Fruit fly (Drosophila melanogaster) whole organism, wandering third instar larva: ENCODE data around the gene CG7011.

Experiments
- Abd-B ChIP-seq: fragments of >200 bp; optimal IDR thresholded peaks from 2 replicates; lab custom pipeline; 2017; ENCODE audit warnings: missing biosample characterization, missing genetic modification characterization
- CG32264 ChIP-seq: fragments of 200-800 bp; sonication (Bioruptor generic); optimal IDR thresholded peaks from 2 replicates; lab custom pipeline; 2016; ENCODE audit warnings: missing biosample characterization, missing genetic modification characterization
- CG9705 ChIP-seq: fragments of 200-800 bp; sonication (Bioruptor generic); optimal IDR thresholded peaks from 2 replicates; lab custom pipeline; 2018; ENCODE audit warnings: missing biosample characterization, mild to moderate bottlenecking, missing genetic modification characterization
- CrebA ChIP-seq: fragments of 200-800 bp; sonication (Bioruptor generic); optimal IDR thresholded peaks from 2 replicates; lab custom pipeline; 2016; ENCODE audit warnings: missing biosample characterization, mild to moderate bottlenecking, missing genetic modification characterization, borderline replicate concordance
- Dfd ChIP-seq: fragments of >200 bp; optimal IDR thresholded peaks from 2 replicates; lab custom pipeline; 2017; ENCODE audit warnings: missing biosample characterization, missing genetic modification characterization
- Dif ChIP-seq: fragments of 200-275, 200-300 bp; sonication (Bioruptor generic); optimal IDR thresholded peaks from 2 replicates; lab custom pipeline; 2018; ENCODE audit warnings: missing biosample characterization, missing genetic modification characterization; ENCODE audit not compliant: partially characterized antibody
- GATAd ChIP-seq: sonication (Bioruptor generic); optimal IDR thresholded peaks from 2 replicates; lab custom pipeline; 2016; ENCODE audit warnings: missing biosample characterization, missing genetic modification characterization
- HLH106 ChIP-seq: fragments of 200-800 bp; optimal IDR thresholded peaks from 3 replicates; lab custom pipeline; 2019; ENCODE audit warnings: missing biosample characterization, mild to moderate bottlenecking, missing genetic modification characterization, moderate library complexity
- Hnf4 ChIP-seq: fragments of 200-800 bp; sonication (Bioruptor generic); optimal IDR thresholded peaks from 2 replicates; lab custom pipeline; 2016; ENCODE audit warnings: missing biosample characterization, mild to moderate bottlenecking, missing genetic modification characterization
- Hr78 ChIP-seq: fragments of >200 bp; optimal IDR thresholded peaks from 2 replicates; lab custom pipeline; 2017; ENCODE audit warnings: missing biosample characterization, missing genetic modification characterization
- Hr83 ChIP-seq: fragments of 200-300 bp; sonication (Bioruptor generic); optimal IDR thresholded peaks from 2 replicates; lab custom pipeline; 2016; ENCODE audit warnings: missing biosample characterization, mild to moderate bottlenecking, missing genetic modification characterization, moderate library complexity; ENCODE audit not compliant: poor library complexity, severe bottlenecking
- Jra ChIP-seq: sonication (Bioruptor generic); optimal IDR thresholded peaks from 2 replicates; lab custom pipeline; 2016; ENCODE audit warnings: missing biosample characterization, missing genetic modification characterization
- Mio ChIP-seq: sonication (Bioruptor generic); optimal IDR thresholded peaks from 2 replicates; lab custom pipeline; 2016; ENCODE audit warnings: missing biosample characterization, missing genetic modification characterization
- Myc ChIP-seq: fragments of >200 bp; optimal IDR thresholded peaks from 2 replicates; lab custom pipeline; 2017
- N ChIP-seq: fragments of >200 bp; optimal IDR thresholded peaks from 2 replicates; lab custom pipeline; 2018; ENCODE audit warnings: missing biosample characterization, missing external identifiers, missing genetic modification characterization
- OdsH ChIP-seq: fragments of 200-800 bp; sonication (Bioruptor generic); optimal IDR thresholded peaks from 2 replicates; lab custom pipeline; 2016; ENCODE audit warnings: missing biosample characterization, mild to moderate bottlenecking, missing genetic modification characterization
- Rel ChIP-seq, 2 experiments: fragments of 200-800 bp; sonication (Bioruptor generic) in 1 of 2; optimal IDR thresholded peaks; 2 replicates in 1 of 2; 3 replicates in 1 of 2; lab custom pipeline; 2016 to 2019; ENCODE audit warnings: mild to moderate bottlenecking in 2 of 2, missing biosample characterization in 2 of 2, missing genetic modification characterization in 2 of 2, moderate library complexity in 1 of 2
- Sp1 ChIP-seq: fragments of 200-800 bp; sonication (Bioruptor generic); optimal IDR thresholded peaks from 3 replicates; lab custom pipeline; 2019; ENCODE audit warnings: missing biosample characterization, mild to moderate bottlenecking, missing genetic modification characterization, moderate library complexity
- Vsx2 ChIP-seq: fragments of 200-300, 225-300 bp; sonication (Bioruptor generic); optimal IDR thresholded peaks from 2 replicates; lab custom pipeline; 2018; ENCODE audit warnings: missing biosample characterization, missing genetic modification characterization; ENCODE audit not compliant: partially characterized antibody
- br ChIP-seq: fragments of 200-800 bp; sonication (Bioruptor generic); optimal IDR thresholded peaks from 2 replicates; lab custom pipeline; 2016; ENCODE audit warnings: missing biosample characterization, missing genetic modification characterization
- brk ChIP-seq: fragments of 200-800 bp; sonication (Bioruptor generic); optimal IDR thresholded peaks from 2 replicates; lab custom pipeline; 2016; ENCODE audit warnings: missing biosample characterization, mild to moderate bottlenecking, missing genetic modification characterization
- dl ChIP-seq, 2 experiments: fragments of 175-275, 200-275 bp in 1 of 2; fragments of 200-275 bp in 1 of 2; sonication (Bioruptor generic); optimal IDR thresholded peaks; lab custom pipeline; 2018; ENCODE audit warnings: mild to moderate bottlenecking in 2 of 2, missing biosample characterization in 2 of 2, missing genetic modification characterization in 2 of 2, moderate library complexity in 2 of 2; ENCODE audit not compliant: partially characterized antibody in 2 of 2, insufficient read depth in 1 of 2
- dmrt93B ChIP-seq: fragments of 200-800 bp; sonication (Bioruptor generic); optimal IDR thresholded peaks from 2 replicates; lab custom pipeline; 2018; ENCODE audit warnings: missing biosample characterization, mild to moderate bottlenecking, missing genetic modification characterization
- dsf ChIP-seq: sonication (Bioruptor generic); optimal IDR thresholded peaks from 2 replicates; lab custom pipeline; 2016; ENCODE audit warnings: missing biosample characterization, missing genetic modification characterization, borderline replicate concordance
- ey ChIP-seq: fragments of 200-800 bp; sonication (Bioruptor generic); optimal IDR thresholded peaks from 2 replicates; lab custom pipeline; 2016; ENCODE audit warnings: missing biosample characterization, missing genetic modification characterization
- foxo ChIP-seq, 2 experiments: fragments of 200-800 bp; sonication (Bioruptor generic); optimal IDR thresholded peaks; 2 replicates in 1 of 2; 3 replicates in 1 of 2; lab custom pipeline; 2016 to 2017; ENCODE audit warnings: missing biosample characterization in 2 of 2, missing genetic modification characterization in 2 of 2
- fru ChIP-seq: fragments of 200-800 bp; sonication (Bioruptor generic); optimal IDR thresholded peaks from 3 replicates; lab custom pipeline; 2016; ENCODE audit warnings: missing biosample characterization, mild to moderate bottlenecking, missing genetic modification characterization
- h ChIP-seq: fragments of 200-800 bp; sonication (Bioruptor generic); optimal IDR thresholded peaks from 3 replicates; lab custom pipeline; 2016; ENCODE audit warnings: missing biosample characterization, mild to moderate bottlenecking, missing genetic modification characterization
- jim ChIP-seq: fragments of 175-275, 200-325 bp; sonication (Bioruptor generic); optimal IDR thresholded peaks from 2 replicates; lab custom pipeline; 2016; ENCODE audit warnings: missing biosample characterization, mild to moderate bottlenecking, missing genetic modification characterization
- lola ChIP-seq: fragments of >200 bp; optimal IDR thresholded peaks from 2 replicates; lab custom pipeline; 2017; ENCODE audit warnings: missing biosample characterization, missing genetic modification characterization
- pan ChIP-seq: fragments of >200 bp; optimal IDR thresholded peaks from 2 replicates; lab custom pipeline; 2017
- psq ChIP-seq: fragments of 200-800 bp; sonication (Bioruptor generic); optimal IDR thresholded peaks from 3 replicates; lab custom pipeline; 2017; ENCODE audit warnings: missing biosample characterization, mild to moderate bottlenecking, missing genetic modification characterization, moderate library complexity
- rgr ChIP-seq: fragments of 200-800 bp; sonication (Bioruptor generic); optimal IDR thresholded peaks from 3 replicates; lab custom pipeline; 2016; ENCODE audit warnings: missing biosample characterization, mild to moderate bottlenecking, missing genetic modification characterization
- sage ChIP-seq: fragments of 200-800 bp; sonication (Bioruptor generic); optimal IDR thresholded peaks from 2 replicates; lab custom pipeline; 2016; ENCODE audit warnings: missing biosample characterization, mild to moderate bottlenecking, missing genetic modification characterization
- sv ChIP-seq: fragments of 200-800 bp; sonication (Bioruptor generic); optimal IDR thresholded peaks from 3 replicates; lab custom pipeline; 2016; ENCODE audit warnings: missing biosample characterization, missing genetic modification characterization
- tai ChIP-seq: sonication (Bioruptor generic); optimal IDR thresholded peaks from 2 replicates; lab custom pipeline; 2016; ENCODE audit warnings: missing biosample characterization, missing genetic modification characterization
- usp ChIP-seq: fragments of >200 bp; optimal IDR thresholded peaks from 2 replicates; lab custom pipeline; 2017; ENCODE audit warnings: missing biosample characterization, missing genetic modification characterization
- woc ChIP-seq: sonication (Bioruptor generic); optimal IDR thresholded peaks from 2 replicates; lab custom pipeline; 2016; ENCODE audit warnings: missing biosample characterization, mild to moderate bottlenecking, missing genetic modification characterization

CG7011 gene

dm6 chr3L:15192172-15192571, 28.7 kb upstream of the CG7011 start:
- TF ChIP-seq pan (lab: Kevin White, UChicago) (no peak), woc (GFP tag; lab: Kevin White, UChicago) (peak; percentile 61)

dm6 chr3L:15189707-15190106, 26.3 kb upstream of the CG7011 start:
- TF ChIP-seq woc (GFP tag; lab: Kevin White, UChicago) (peak; percentile 41), fru (GFP tag; lab: Kevin White, UChicago) (no peak)
- TF ChIP-seq, all 38 proteins: peak for 1

- TF ChIP-seq pan (lab: Kevin White, UChicago): no peak
- no peak for TF ChIP-seq Hr78 (GFP tag; lab: Kevin White, UChicago)
- TF ChIP-seq Dif (GFP tag; lab: Kevin White, UChicago): no peak
- TF ChIP-seq OdsH: no peak
- TF ChIP-seq dl (GFP tag; optimal IDR thresholded peaks at IDR 0.05; lab: Kevin White, UChicago; ENCODE audit: insufficient read depth in 1 of 2, partially characterized antibody in 2 of 2): no peak
- no peak for TF ChIP-seq Vsx2 (GFP tag; lab: Kevin White, UChicago)
- TF ChIP-seq HLH106 (tag; lab: Kevin White, UChicago): peak; percentile 23
- no peak for TF ChIP-seq N (GFP tag; lab: Kevin White, UChicago)
- TF ChIP-seq Hnf4 (GFP tag; lab: Kevin White, UChicago): peak; percentile 27
- TF ChIP-seq CG32264 (GFP tag; lab: Kevin White, UChicago): no peak
- no peak for TF ChIP-seq CrebA
- no peak for TF ChIP-seq GATAd
- peak in 1 of 2 experiments; percentile 69 for TF ChIP-seq foxo (GFP tag; optimal IDR thresholded peaks at IDR 0.05; lab: Kevin White, UChicago)
- no peak for TF ChIP-seq sage (GFP tag; lab: Kevin White, UChicago)
- TF ChIP-seq tai (GFP tag; lab: Kevin White, UChicago): peak; percentile 3
- no peak for TF ChIP-seq Hr83
- no peak for TF ChIP-seq Rel (GFP tag; optimal IDR thresholded peaks at IDR 0.05; lab: Kevin White, UChicago)
- no peak for TF ChIP-seq Rel (tag; optimal IDR thresholded peaks at IDR 0.05; lab: Kevin White, UChicago)
- peak; percentile 31 for TF ChIP-seq br (GFP tag; lab: Kevin White, UChicago)
- TF ChIP-seq h: peak; percentile 25
- no peak for TF ChIP-seq lola (GFP tag; lab: Kevin White, UChicago)
- no peak for TF ChIP-seq sv
- TF ChIP-seq rgr (GFP tag; lab: Kevin White, UChicago): peak; percentile 20
- peak; percentile 43 for TF ChIP-seq dmrt93B
- no peak for TF ChIP-seq Mio
- no peak for TF ChIP-seq woc (GFP tag; lab: Kevin White, UChicago)
- TF ChIP-seq psq (GFP tag; lab: Kevin White, UChicago): peak; percentile 53
- TF ChIP-seq Dfd: no peak
- no peak for TF ChIP-seq Myc (lab: Kevin White, UChicago)
- TF ChIP-seq ey (GFP tag; lab: Kevin White, UChicago): peak; percentile 38
- no peak for TF ChIP-seq Jra (GFP tag; lab: Kevin White, UChicago)
- TF ChIP-seq Abd-B: no peak
- TF ChIP-seq Sp1: peak; percentile 8
- TF ChIP-seq CG9705 (GFP tag; lab: Kevin White, UChicago): no peak
- no peak for TF ChIP-seq brk (GFP tag; lab: Kevin White, UChicago)
- no peak for TF ChIP-seq usp (GFP tag; lab: Kevin White, UChicago)
- TF ChIP-seq dsf (GFP tag; lab: Kevin White, UChicago): no peak
- peak; percentile 62 for TF ChIP-seq fru (GFP tag; lab: Kevin White, UChicago)
- no peak for TF ChIP-seq jim (GFP tag; lab: Kevin White, UChicago)
Observed at dm6 chr3L:15188735-15189134, 25.3 kb upstream of the CG7011 start.
